Worm (Caenorhabditis elegans) whole organism, L4 larva: ENCODE results near the gene C27A2.8.

Source experiments
- D1046.2 ChIP-seq: fragments of 200-800 bp; sonication (Bioruptor generic); IDR thresholded peaks from 2 replicates; pipeline ENCODE4 v1.3.6; 2022; ENCODE audit warnings: missing genetic modification characterization, missing compliant biosample characterization
- F26F4.8 ChIP-seq: fragments of 200-800 bp; sonication (Bioruptor generic); conservative IDR thresholded peaks from 2 replicates; pipeline ENCODE4 v1.3.6; 2022; ENCODE audit warnings: missing genetic modification characterization, missing compliant biosample characterization
- T20F7.1 ChIP-seq: fragments of 200-800 bp; sonication (Bioruptor generic); optimal IDR thresholded peaks from 2 replicates; lab custom pipeline; 2018; ENCODE audit warnings: mild to moderate bottlenecking, missing genetic modification characterization, missing compliant biosample characterization
- T26A8.4 ChIP-seq: fragments of 200-800 bp; sonication (Bioruptor generic); IDR thresholded peaks from 2 replicates; pipeline ENCODE4 v1.3.6; 2022; ENCODE audit warnings: missing genetic modification characterization, missing compliant biosample characterization
- Y105C5A.15 ChIP-seq: fragments of 200-800 bp; sonication (Bioruptor generic); IDR thresholded peaks from 2 replicates; pipeline ENCODE4 v1.3.6; 2022; ENCODE audit warnings: missing genetic modification characterization, missing compliant biosample characterization
- Y48G9A.11 ChIP-seq: fragments of 200-800 bp; sonication (Bioruptor generic); IDR thresholded peaks from 2 replicates; pipeline ENCODE4 v1.3.6; 2022; ENCODE audit warnings: missing genetic modification reagents, missing genetic modification characterization, missing compliant biosample characterization
- Y5F2A.4 ChIP-seq: fragments of 200-800 bp; sonication (Bioruptor generic); optimal IDR thresholded peaks from 2 replicates; lab custom pipeline; 2018; ENCODE audit warnings: mild to moderate bottlenecking, missing genetic modification characterization, missing compliant biosample characterization
- aly-2 ChIP-seq: sonication (generic microtip); optimal IDR thresholded peaks from 2 replicates; lab custom pipeline; 2018; ENCODE audit warnings: missing biosample characterization, missing genetic modification characterization
- attf-4 ChIP-seq: sonication (generic microtip); optimal IDR thresholded peaks from 3 replicates; lab custom pipeline; 2017; ENCODE audit warnings: missing biosample characterization, missing genetic modification characterization
- ceh-28 ChIP-seq: fragments of 150-350 bp; optimal IDR thresholded peaks from 2 replicates; lab custom pipeline; 2014; ENCODE audit warnings: missing biosample characterization, missing genetic modification reagents, missing genetic modification characterization
- ceh-44 ChIP-seq: fragments of 200-800 bp; sonication (Bioruptor generic); IDR thresholded peaks from 2 replicates; pipeline ENCODE4 v1.3.6; 2022; ENCODE audit warnings: missing genetic modification reagents, missing genetic modification characterization, missing compliant biosample characterization
- ceh-62 ChIP-seq: sonication (generic microtip); optimal IDR thresholded peaks from 2 replicates; lab custom pipeline; 2017; ENCODE audit warnings: missing biosample characterization, missing genetic modification characterization
- ceh-82 ChIP-seq: sonication (generic microtip); optimal IDR thresholded peaks from 2 replicates; lab custom pipeline; 2017; ENCODE audit warnings: missing biosample characterization, missing genetic modification characterization
- ctbp-1 ChIP-seq: fragments of 200-800 bp; sonication (Bioruptor generic); IDR thresholded peaks from 2 replicates; pipeline ENCODE4 v1.3.6; 2022; ENCODE audit warnings: missing genetic modification reagents, missing genetic modification characterization, missing compliant biosample characterization
- daf-12 ChIP-seq: fragments of 150-350 bp; optimal IDR thresholded peaks from 2 replicates; lab custom pipeline; 2014; ENCODE audit warnings: missing biosample characterization, missing genetic modification reagents, missing genetic modification characterization
- daf-16 ChIP-seq, 3 experiments: sonication (generic microtip); optimal IDR thresholded peaks; 2 replicates each; lab custom pipeline; 2016 to 2017; ENCODE audit warnings: missing genetic modification characterization in 3 of 3, missing genetic modification reagents in 3 of 3, mild to moderate bottlenecking in 2 of 3, missing compliant biosample characterization in 2 of 3, missing biosample characterization in 1 of 3, moderate library complexity in 1 of 3
- daf-8 ChIP-seq: fragments of 200-800 bp; sonication (Bioruptor generic); IDR thresholded peaks from 2 replicates; pipeline ENCODE4 v1.3.6; 2022; ENCODE audit warnings: missing genetic modification characterization, missing compliant biosample characterization
- dmd-6 ChIP-seq: fragments of 200-800 bp; sonication (Bioruptor generic); IDR thresholded peaks from 2 replicates; pipeline ENCODE4 v1.3.6; 2022; ENCODE audit warnings: missing genetic modification reagents, missing genetic modification characterization, missing compliant biosample characterization
- dpl-1 ChIP-seq: fragments of 150-350 bp; optimal IDR thresholded peaks from 2 replicates; lab custom pipeline; 2014; ENCODE audit warnings: missing biosample characterization, missing genetic modification reagents, missing genetic modification characterization
- duxl-1 ChIP-seq: sonication (generic microtip); optimal IDR thresholded peaks from 2 replicates; lab custom pipeline; 2016; ENCODE audit warnings: mild to moderate bottlenecking, missing genetic modification characterization, moderate library complexity, missing compliant biosample characterization; ENCODE audit not compliant: poor library complexity
- dve-1 ChIP-seq: sonication (generic microtip); optimal IDR thresholded peaks from 2 replicates; lab custom pipeline; 2017; ENCODE audit warnings: antibody characterized with exemption, mild to moderate bottlenecking, missing genetic modification characterization, missing compliant biosample characterization; ENCODE audit not compliant: insufficient read depth
- egl-43 ChIP-seq: fragments of 200-800 bp; sonication (Bioruptor generic); IDR thresholded peaks from 2 replicates; pipeline ENCODE4 v1.3.6; 2022; ENCODE audit warnings: missing genetic modification reagents, missing genetic modification characterization, missing compliant biosample characterization
- fos-1 ChIP-seq: fragments of 150-350 bp; optimal IDR thresholded peaks from 2 replicates; lab custom pipeline; 2014; ENCODE audit warnings: missing biosample characterization, missing genetic modification characterization
- gei-8 ChIP-seq: fragments of 200-800 bp; sonication (Bioruptor generic); optimal IDR thresholded peaks from 2 replicates; lab custom pipeline; 2018; ENCODE audit warnings: mild to moderate bottlenecking, missing genetic modification characterization, missing compliant biosample characterization
- hif-1 ChIP-seq, 2 experiments: sonication (generic microtip); optimal IDR thresholded peaks; 2 replicates each; lab custom pipeline; 2016 to 2017; ENCODE audit warnings: missing compliant biosample characterization in 2 of 2, missing genetic modification characterization in 2 of 2, missing genetic modification reagents in 2 of 2, missing genotype in 2 of 2, mild to moderate bottlenecking in 1 of 2
- hmg-1.1 ChIP-seq: fragments of 200-800 bp; sonication (Bioruptor generic); IDR thresholded peaks from 2 replicates; pipeline ENCODE4 v1.3.6; 2022; ENCODE audit warnings: missing genetic modification reagents, missing genetic modification characterization, missing compliant biosample characterization
- jun-1 ChIP-seq: fragments of 150-350 bp; optimal IDR thresholded peaks from 2 replicates; lab custom pipeline; 2014; ENCODE audit warnings: missing biosample characterization, missing genetic modification reagents, missing genetic modification characterization
- lin-13 ChIP-seq: fragments of 150-350 bp; optimal IDR thresholded peaks from 2 replicates; lab custom pipeline; 2014; ENCODE audit warnings: missing biosample characterization, missing genetic modification reagents, missing genetic modification characterization
- lin-38 ChIP-seq: fragments of 200-800 bp; sonication (Bioruptor generic); IDR thresholded peaks from 2 replicates; pipeline ENCODE4 v1.3.6; 2022; ENCODE audit warnings: missing genetic modification reagents, missing genetic modification characterization, missing compliant biosample characterization
- madf-9 ChIP-seq: fragments of 200-800 bp; sonication (Bioruptor generic); conservative IDR thresholded peaks from 2 replicates; pipeline ENCODE4 v1.3.6; 2022; ENCODE audit warnings: missing genetic modification reagents, missing genetic modification characterization, missing compliant biosample characterization
- mdl-1 ChIP-seq, 2 experiments: fragments of 150-350 bp in 1 of 2; sonication (generic microtip) in 1 of 2; optimal IDR thresholded peaks; 2 replicates each; lab custom pipeline; 2014 to 2017; ENCODE audit warnings: missing biosample characterization in 2 of 2, missing genetic modification characterization in 2 of 2
- mdt-29 ChIP-seq: fragments of 200-800 bp; sonication (Bioruptor generic); IDR thresholded peaks from 2 replicates; pipeline ENCODE4 v1.3.6; 2022; ENCODE audit warnings: missing genetic modification reagents, missing genetic modification characterization, missing compliant biosample characterization
- mxl-3 ChIP-seq: fragments of 200-800 bp; sonication (Bioruptor generic); optimal IDR thresholded peaks from 2 replicates; lab custom pipeline; 2018; ENCODE audit warnings: mild to moderate bottlenecking, missing genetic modification characterization, missing compliant biosample characterization
- nhr-28 ChIP-seq: fragments of 150-350 bp; optimal IDR thresholded peaks from 2 replicates; lab custom pipeline; 2014; ENCODE audit warnings: missing biosample characterization, missing genetic modification characterization
- nhr-41 ChIP-seq: fragments of 200-800 bp; sonication (Bioruptor generic); IDR thresholded peaks from 2 replicates; pipeline ENCODE4 v1.3.6; 2022; ENCODE audit warnings: missing genetic modification reagents, missing genetic modification characterization, missing compliant biosample characterization
- nhr-42 ChIP-seq: fragments of 200-800 bp; sonication (Bioruptor generic); IDR thresholded peaks from 2 replicates; pipeline ENCODE4 v1.3.6; 2022; ENCODE audit warnings: missing genetic modification characterization, missing compliant biosample characterization
- nhr-77 ChIP-seq: fragments of 150-350 bp; optimal IDR thresholded peaks from 2 replicates; lab custom pipeline; 2014; ENCODE audit warnings: missing biosample characterization, missing genetic modification characterization
- pha-4 ChIP-seq, 2 experiments: fragments of 150-350 bp in 1 of 2; fragments of 200-800 bp in 1 of 2; sonication (Bioruptor generic) in 1 of 2; IDR thresholded peaks in 1 of 2; optimal IDR thresholded peaks in 1 of 2; 2 replicates each; pipeline versions ENCODE4 v1.3.6 to Lab custom; 2014 to 2022; ENCODE audit warnings: missing genetic modification characterization in 2 of 2, missing genetic modification reagents in 2 of 2, missing biosample characterization in 1 of 2, missing compliant biosample characterization in 1 of 2
- rbr-2 ChIP-seq: sonication (generic microtip); optimal IDR thresholded peaks from 2 replicates; lab custom pipeline; 2016; ENCODE audit warnings: missing genotype, missing genetic modification characterization, missing compliant biosample characterization
- set-16 ChIP-seq: fragments of 200-800 bp; sonication (Bioruptor generic); IDR thresholded peaks from 2 replicates; pipeline ENCODE4 v1.3.6; 2022; ENCODE audit warnings: missing genetic modification reagents, missing genetic modification characterization, missing compliant biosample characterization
- snpc-4 ChIP-seq: fragments of 150-350 bp; optimal IDR thresholded peaks from 2 replicates; lab custom pipeline; 2014; ENCODE audit warnings: missing biosample characterization, missing genetic modification characterization
- spr-3 ChIP-seq: fragments of 200-800 bp; sonication (Bioruptor generic); optimal IDR thresholded peaks from 2 replicates; lab custom pipeline; 2018; ENCODE audit warnings: mild to moderate bottlenecking, missing genetic modification characterization, missing compliant biosample characterization
- tra-1 ChIP-seq: fragments of 200-800 bp; sonication (Bioruptor generic); IDR thresholded peaks from 2 replicates; pipeline ENCODE4 v1.3.6; 2022; ENCODE audit warnings: missing genetic modification reagents, missing genetic modification characterization, missing compliant biosample characterization
- unc-39 ChIP-seq: sonication (generic microtip); optimal IDR thresholded peaks from 2 replicates; lab custom pipeline; 2017; ENCODE audit warnings: missing biosample characterization, missing genetic modification characterization
- vab-7 ChIP-seq: fragments of 200-800 bp; sonication (Bioruptor generic); IDR thresholded peaks from 2 replicates; pipeline ENCODE4 v1.3.6; 2022; ENCODE audit warnings: missing genetic modification reagents, missing genetic modification characterization, missing compliant biosample characterization
- zip-11 ChIP-seq: fragments of 200-800 bp; sonication (Bioruptor generic); IDR thresholded peaks from 2 replicates; pipeline ENCODE4 v1.3.6; 2022; ENCODE audit warnings: missing genetic modification characterization, missing compliant biosample characterization
- zip-2 ChIP-seq: fragments of 150-350 bp; optimal IDR thresholded peaks from 2 replicates; lab custom pipeline; 2014; ENCODE audit warnings: missing biosample characterization, missing genetic modification characterization
- ztf-11 ChIP-seq: fragments of 150-350 bp; optimal IDR thresholded peaks from 2 replicates; lab custom pipeline; 2014; ENCODE audit warnings: missing biosample characterization, missing genetic modification characterization

The C27A2.8 gene

DNA sequence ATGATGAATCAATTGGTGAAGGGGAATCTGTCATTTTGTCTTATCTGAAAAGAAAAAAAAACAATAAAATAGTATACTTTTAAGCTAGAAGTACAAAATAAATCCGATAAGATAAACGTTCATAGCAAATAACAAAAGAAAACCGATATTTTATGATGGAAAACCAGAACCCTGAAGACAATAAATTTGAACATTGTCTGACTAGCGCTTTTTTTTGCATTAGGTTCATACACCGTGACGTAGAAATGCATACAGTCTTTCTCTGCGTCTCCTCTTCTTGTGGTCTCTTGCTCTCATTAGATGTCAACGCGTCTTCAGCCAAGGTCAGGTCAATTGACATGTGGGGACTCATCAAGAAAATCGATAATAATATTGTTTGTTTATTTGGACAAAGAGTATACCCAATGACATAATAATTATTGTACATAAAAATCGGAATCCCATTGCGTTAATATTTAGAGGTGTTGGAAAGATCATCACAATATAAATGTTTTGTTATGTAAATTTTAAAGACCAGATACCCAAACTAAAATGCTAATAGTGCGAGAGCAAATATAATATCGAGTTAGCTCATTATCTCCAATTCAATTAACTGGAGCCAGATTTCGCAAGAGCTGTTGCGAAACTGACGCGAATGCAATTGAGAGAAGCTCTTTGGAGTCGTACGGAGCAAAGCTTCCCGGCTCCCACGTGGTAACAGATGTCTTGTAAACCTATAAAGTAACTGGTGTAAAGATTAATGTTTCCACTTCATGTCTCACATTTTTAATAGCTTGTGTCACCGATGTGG is 13.5 kb upstream of the C27A2.8 start, which contains the start of gene dsh-2 (continued):
- peak; percentile 64 for TF ChIP-seq mxl-3
- TF ChIP-seq tra-1 (GFP tag; lab: Robert Waterston, UW), result no peak
- TF ChIP-seq unc-39, result no peak
- TF ChIP-seq nhr-41 (GFP tag; lab: Robert Waterston, UW), result peak; percentile 27; the same call in 1 of the 2 replicates
- TF ChIP-seq set-16, result no peak
- peak; percentile 70 for TF ChIP-seq dve-1
- no peak for TF ChIP-seq hmg-1.1 (GFP tag; lab: Robert Waterston, UW)
- TF ChIP-seq daf-16 (GFP tag; optimal IDR thresholded peaks at IDR 0.05; lab: Kevin White, UChicago), result no peak
- TF ChIP-seq daf-16 (tag; optimal IDR thresholded peaks at IDR 0.05; lab: Kevin White, UChicago), result peak; percentile 50
- TF ChIP-seq snpc-4 (tag; lab: Kevin White, UChicago), result no peak
- TF ChIP-seq D1046.2 (GFP tag; lab: Robert Waterston, UW), result no peak
- TF ChIP-seq ceh-82 (tag; lab: Kevin White, UChicago), result no peak
- peak; percentile 34 for TF ChIP-seq lin-13 (GFP tag; lab: Kevin White, UChicago)
- TF ChIP-seq nhr-77 (tag; lab: Kevin White, UChicago), result no peak
- TF ChIP-seq ceh-28 (tag; lab: Kevin White, UChicago), result peak; percentile 25
- TF ChIP-seq lin-38 (GFP tag; lab: Robert Waterston, UW), result peak; percentile 55
- TF ChIP-seq dpl-1 (GFP tag; lab: Kevin White, UChicago), result peak; percentile 77
- TF ChIP-seq gei-8, result no peak
- TF ChIP-seq hif-1 (tag; optimal IDR thresholded peaks at IDR 0.05; lab: Kevin White, UChicago), result no peak
- TF ChIP-seq pha-4 (GFP tag; IDR thresholded peaks at IDR 0.05; lab: Robert Waterston, UW), result no peak
- TF ChIP-seq pha-4 (tag; optimal IDR thresholded peaks at IDR 0.05; lab: Kevin White, UChicago), result peak; percentile 43
- no peak for TF ChIP-seq T20F7.1 (GFP tag; lab: Kevin White, UChicago)
- TF ChIP-seq Y5F2A.4 (GFP tag; lab: Kevin White, UChicago), result no peak
- TF ChIP-seq F26F4.8, result no peak
- peak; percentile 13; the same call in 1 of the 2 replicates for TF ChIP-seq dmd-6 (GFP tag; lab: Robert Waterston, UW)
- TF ChIP-seq mdl-1 (tag; optimal IDR thresholded peaks at IDR 0.05; lab: Kevin White, UChicago), result peak in 1 of 2 experiments; percentile 30
- TF ChIP-seq rbr-2, result peak; percentile 26
- no peak for TF ChIP-seq attf-4 (tag; lab: Kevin White, UChicago)
- peak; percentile 45 for TF ChIP-seq duxl-1 (tag; lab: Kevin White, UChicago)
- no peak for TF ChIP-seq ztf-11 (tag; lab: Kevin White, UChicago)
- no peak for TF ChIP-seq daf-12 (tag; lab: Kevin White, UChicago)
- TF ChIP-seq mdt-29 (GFP tag; lab: Robert Waterston, UW), result no peak
- no peak for TF ChIP-seq zip-2 (tag; lab: Kevin White, UChicago)
- peak; percentile 42 for TF ChIP-seq nhr-28 (tag; lab: Kevin White, UChicago)
- no peak for TF ChIP-seq fos-1 (tag; lab: Kevin White, UChicago)
- no peak for TF ChIP-seq Y48G9A.11 (GFP tag; lab: Robert Waterston, UW)
- TF ChIP-seq Y105C5A.15 (GFP tag; lab: Robert Waterston, UW), result no peak
- TF ChIP-seq ctbp-1 (GFP tag; lab: Robert Waterston, UW), result no peak
- TF ChIP-seq jun-1 (tag; lab: Kevin White, UChicago), result no peak
- TF ChIP-seq ceh-62 (tag; lab: Kevin White, UChicago), result no peak
- no peak for TF ChIP-seq madf-9
- no peak for TF ChIP-seq daf-8 (GFP tag; lab: Robert Waterston, UW)
- TF ChIP-seq T26A8.4 (GFP tag; lab: Robert Waterston, UW), result no peak
- TF ChIP-seq spr-3 (GFP tag; lab: Kevin White, UChicago), result no peak
- TF ChIP-seq nhr-42 (GFP tag; lab: Robert Waterston, UW), result no peak
- no peak for TF ChIP-seq ceh-44 (GFP tag; lab: Robert Waterston, UW)
- no peak for TF ChIP-seq egl-43 (GFP tag; lab: Robert Waterston, UW)
- no peak for TF ChIP-seq aly-2 (tag; lab: Kevin White, UChicago)
- no peak for TF ChIP-seq vab-7
- no peak for TF ChIP-seq zip-11 (GFP tag; lab: Robert Waterston, UW)
